Fruit fly (Drosophila melanogaster) whole organism, embryonic: Measurements from ENCODE around the gene Nf-YC.

Experiments used
- Abd-B ChIP-seq: fragments of 200-800 bp; sonication (Bioruptor generic); optimal IDR thresholded peaks from 2 replicates; lab custom pipeline; 2018; ENCODE audit warnings: missing biosample characterization, mild to moderate bottlenecking, missing genetic modification characterization, moderate library complexity
- Asciz ChIP-seq: fragments of 200-800 bp; sonication (Bioruptor generic); optimal IDR thresholded peaks from 2 replicates; lab custom pipeline; 2017; ENCODE audit warnings: missing biosample characterization, mild to moderate bottlenecking, missing genetic modification characterization, missing genetic modification reagents
- CG10209 ChIP-seq: fragments of 200-800 bp; sonication (Bioruptor generic); optimal IDR thresholded peaks from 3 replicates; lab custom pipeline; 2017; ENCODE audit warnings: missing biosample characterization, mild to moderate bottlenecking, missing genetic modification characterization, missing genetic modification reagents
- CG10462 ChIP-seq: fragments of 200-800 bp; sonication (Bioruptor generic); optimal IDR thresholded peaks from 2 replicates; lab custom pipeline; 2016; ENCODE audit warnings: missing biosample characterization, missing genetic modification characterization
- CG10979 ChIP-seq: fragments of 200-800 bp; sonication (Bioruptor generic); optimal IDR thresholded peaks from 2 replicates; lab custom pipeline; 2018; ENCODE audit warnings: missing biosample characterization, mild to moderate bottlenecking, missing genetic modification characterization, moderate library complexity
- CG15073 ChIP-seq: fragments of 200-800 bp; sonication (Bioruptor generic); optimal IDR thresholded peaks from 2 replicates; lab custom pipeline; 2016; ENCODE audit warnings: missing biosample characterization, missing genetic modification characterization
- CG15269 ChIP-seq: fragments of 200-800 bp; sonication (Bioruptor generic); optimal IDR thresholded peaks from 2 replicates; lab custom pipeline; 2018; ENCODE audit warnings: missing biosample characterization, mild to moderate bottlenecking, missing genetic modification characterization, moderate library complexity
- CG1603 ChIP-seq: fragments of 200-800 bp; sonication (Bioruptor generic); optimal IDR thresholded peaks from 2 replicates; lab custom pipeline; 2019; ENCODE audit warnings: missing biosample characterization, mild to moderate bottlenecking, missing genetic modification characterization, moderate library complexity
- CG17568 ChIP-seq: fragments of 200-800 bp; sonication (Bioruptor generic); optimal IDR thresholded peaks from 2 replicates; lab custom pipeline; 2018; ENCODE audit warnings: missing biosample characterization, mild to moderate bottlenecking, missing genetic modification characterization, moderate library complexity
- CG2875 ChIP-seq: fragments of 200-800 bp; sonication (Bioruptor generic); optimal IDR thresholded peaks from 2 replicates; lab custom pipeline; 2017; ENCODE audit warnings: missing biosample characterization, mild to moderate bottlenecking, missing genetic modification characterization, missing genetic modification reagents
- CG32772 ChIP-seq: fragments of 200-800 bp; sonication (Bioruptor generic); IDR thresholded peaks from 2 replicates; pipeline ENCODE4 v1.3.6; 2022; ENCODE audit warnings: missing biosample characterization, missing genetic modification characterization
- CG33557 ChIP-seq: fragments of 200-800 bp; sonication (Bioruptor generic); optimal IDR thresholded peaks from 2 replicates; lab custom pipeline; 2019; ENCODE audit warnings: missing biosample characterization, mild to moderate bottlenecking, missing genetic modification characterization, moderate library complexity
- CG4328 ChIP-seq: fragments of 200-800 bp; sonication (Bioruptor generic); optimal IDR thresholded peaks from 3 replicates; lab custom pipeline; 2017; ENCODE audit warnings: missing biosample characterization, missing genetic modification reagents, missing genetic modification characterization
- CG4854 ChIP-seq: fragments of 200-800 bp; sonication (Bioruptor generic); optimal IDR thresholded peaks from 2 replicates; lab custom pipeline; 2016; ENCODE audit warnings: missing biosample characterization, missing genetic modification characterization, inconsistent platforms
- CG5180 ChIP-seq: fragments of 200-800 bp; sonication (Bioruptor generic); optimal IDR thresholded peaks from 3 replicates; lab custom pipeline; 2017; ENCODE audit warnings: missing biosample characterization, missing genetic modification characterization, mild to moderate bottlenecking, moderate library complexity, missing genetic modification reagents
- CoRest ChIP-seq: fragments of 200-800 bp; sonication (Bioruptor generic); optimal IDR thresholded peaks from 3 replicates; lab custom pipeline; 2018; ENCODE audit warnings: missing biosample characterization, mild to moderate bottlenecking, missing genetic modification characterization, moderate library complexity
- D19A ChIP-seq: fragments of 200-800 bp; optimal IDR thresholded peaks from 3 replicates; lab custom pipeline; 2019; ENCODE audit warnings: missing biosample characterization, mild to moderate bottlenecking, missing genetic modification characterization, moderate library complexity
- Drgx ChIP-seq: fragments of 200-800 bp; sonication (Bioruptor generic); IDR thresholded peaks from 2 replicates; pipeline ENCODE4 v1.3.6; 2022; ENCODE audit warnings: missing biosample characterization, missing genetic modification characterization
- Ets65A ChIP-seq: fragments of 200-800 bp; sonication (Bioruptor generic); peaks from one replicate; lab custom pipeline; 2016; ENCODE audit warnings: missing biosample characterization, missing genetic modification characterization
- Ets97D ChIP-seq: fragments of 200-800 bp; sonication (Bioruptor generic); optimal IDR thresholded peaks from 3 replicates; lab custom pipeline; 2016; ENCODE audit warnings: missing biosample characterization, missing genetic modification characterization
- HLHmδ ChIP-seq: fragments of 200-800 bp; sonication (Bioruptor generic); optimal IDR thresholded peaks from 2 replicates; lab custom pipeline; 2018; ENCODE audit warnings: missing biosample characterization, mild to moderate bottlenecking, missing genetic modification characterization, moderate library complexity
- Hey ChIP-seq: fragments of 200-800 bp; sonication (Bioruptor generic); optimal IDR thresholded peaks from 3 replicates; lab custom pipeline; 2018; ENCODE audit warnings: missing biosample characterization, mild to moderate bottlenecking, missing genetic modification characterization
- HmgD ChIP-seq: fragments of 200-800 bp; sonication (Bioruptor generic); optimal IDR thresholded peaks from 3 replicates; lab custom pipeline; 2016; ENCODE audit warnings: missing biosample characterization, missing genetic modification characterization
- Hr78 ChIP-seq, 2 experiments: fragments of 200-800 bp in 1 of 2; fragments of >200 bp in 1 of 2; sonication (Bioruptor generic) in 1 of 2; optimal IDR thresholded peaks; 2 replicates each; lab custom pipeline; 2017 to 2019; ENCODE audit warnings: missing biosample characterization in 2 of 2, missing genetic modification characterization in 2 of 2, mild to moderate bottlenecking in 1 of 2, moderate library complexity in 1 of 2
- Jarid2 ChIP-seq: fragments of 200-800 bp; sonication (Bioruptor generic); optimal IDR thresholded peaks from 3 replicates; lab custom pipeline; 2017; ENCODE audit warnings: mild to moderate bottlenecking, missing biosample characterization, missing genetic modification reagents, missing genetic modification characterization
- Meics ChIP-seq: fragments of 200-800 bp; sonication (Bioruptor generic); optimal IDR thresholded peaks from 2 replicates; lab custom pipeline; 2017; ENCODE audit warnings: missing biosample characterization, mild to moderate bottlenecking, missing genetic modification characterization
- NfI ChIP-seq: fragments of 200-800 bp; sonication (Bioruptor generic); optimal IDR thresholded peaks from 3 replicates; lab custom pipeline; 2018; ENCODE audit warnings: missing biosample characterization, mild to moderate bottlenecking, missing genetic modification characterization, moderate library complexity
- Ssrp ChIP-seq: fragments of 200-800 bp; sonication (Bioruptor generic); optimal IDR thresholded peaks from 2 replicates; lab custom pipeline; 2018; ENCODE audit warnings: missing biosample characterization, mild to moderate bottlenecking, missing genetic modification characterization, moderate library complexity
- crol ChIP-seq: fragments of 200-800 bp; sonication (Bioruptor generic); IDR thresholded peaks from 2 replicates; pipeline ENCODE4 v1.3.6; 2022; ENCODE audit warnings: missing biosample characterization, missing genetic modification characterization
- da ChIP-seq: fragments of 200-800 bp; sonication (Bioruptor generic); optimal IDR thresholded peaks from 2 replicates; lab custom pipeline; 2016; ENCODE audit warnings: missing biosample characterization, missing genetic modification characterization
- dm ChIP-seq: fragments of 200-800 bp; sonication (Bioruptor generic); optimal IDR thresholded peaks from 3 replicates; lab custom pipeline; 2016; ENCODE audit warnings: missing biosample characterization, missing genetic modification characterization
- ems ChIP-seq: fragments of 200-800 bp; sonication (Bioruptor generic); optimal IDR thresholded peaks from 3 replicates; lab custom pipeline; 2016; ENCODE audit warnings: missing biosample characterization, missing genetic modification characterization
- gcm ChIP-seq: fragments of 200-800 bp; sonication (Bioruptor generic); optimal IDR thresholded peaks from 2 replicates; lab custom pipeline; 2019; ENCODE audit warnings: missing biosample characterization, mild to moderate bottlenecking, missing genetic modification characterization, moderate library complexity
- hkb ChIP-seq, 2 experiments: fragments of 200-800 bp in 1 of 2; fragments of >200 bp in 1 of 2; sonication (Bioruptor generic) in 1 of 2; IDR thresholded peaks in 1 of 2; optimal IDR thresholded peaks in 1 of 2; 2 replicates each; pipeline versions ENCODE4 v1.3.6 to Lab custom; 2017 to 2022; ENCODE audit warnings: missing biosample characterization in 1 of 2, missing genetic modification characterization in 1 of 2
- ken ChIP-seq: fragments of 200-800 bp; sonication (Bioruptor generic); IDR thresholded peaks from 3 replicates; pipeline ENCODE4 v1.3.6; 2022; ENCODE audit warnings: missing biosample characterization, missing genetic modification characterization
- kni ChIP-seq: fragments of 200-800 bp; sonication (Bioruptor generic); optimal IDR thresholded peaks from 3 replicates; lab custom pipeline; 2017; ENCODE audit warnings: mild to moderate bottlenecking, missing biosample characterization, missing genetic modification reagents, missing genetic modification characterization
- lbe ChIP-seq: fragments of 200-800 bp; sonication (Bioruptor generic); optimal IDR thresholded peaks from 2 replicates; lab custom pipeline; 2016; ENCODE audit warnings: missing biosample characterization, mild to moderate bottlenecking, missing genetic modification characterization
- lola ChIP-seq, 3 experiments: fragments of >200 bp in 2 of 3; fragments of 200-800 bp in 1 of 3; sonication (Bioruptor generic) in 1 of 3; optimal IDR thresholded peaks; 2 replicates each; lab custom pipeline; 2017 to 2019; ENCODE audit warnings: missing biosample characterization in 3 of 3, missing genetic modification characterization in 3 of 3, mild to moderate bottlenecking in 1 of 3, moderate library complexity in 1 of 3
- nau ChIP-seq: fragments of 200-800 bp; sonication (Bioruptor generic); optimal IDR thresholded peaks from 3 replicates; lab custom pipeline; 2017; ENCODE audit warnings: missing biosample characterization, mild to moderate bottlenecking, missing genetic modification characterization, missing genetic modification reagents
- pb ChIP-seq: fragments of 200-800 bp; sonication (Bioruptor generic); optimal IDR thresholded peaks from 3 replicates; lab custom pipeline; 2016; ENCODE audit warnings: missing biosample characterization, missing genetic modification characterization
- so ChIP-seq: fragments of 200-800 bp; sonication (Bioruptor generic); IDR thresholded peaks from 3 replicates; pipeline ENCODE4 v1.3.6; 2022; ENCODE audit warnings: missing biosample characterization, missing genetic modification characterization
- sr ChIP-seq: fragments of 200-800 bp; sonication (Bioruptor generic); IDR thresholded peaks from 3 replicates; pipeline ENCODE4 v1.3.6; 2022; ENCODE audit warnings: missing biosample characterization, missing genetic modification characterization
- ttk ChIP-seq: fragments of 200-800 bp; sonication (Bioruptor generic); IDR thresholded peaks from 2 replicates; pipeline ENCODE4 v2.1.2; 2022; ENCODE audit warnings: missing biosample characterization, missing genetic modification characterization
- unpg ChIP-seq: fragments of 200-800 bp; sonication (Bioruptor generic); optimal IDR thresholded peaks from 3 replicates; lab custom pipeline; 2018; ENCODE audit warnings: missing biosample characterization, mild to moderate bottlenecking, missing genetic modification characterization, moderate library complexity
- wek ChIP-seq: fragments of 200-800 bp; sonication (Bioruptor generic); optimal IDR thresholded peaks from 3 replicates; lab custom pipeline; 2018; ENCODE audit warnings: missing biosample characterization, mild to moderate bottlenecking, missing genetic modification characterization, moderate library complexity

Nf-YC gene

DNA sequence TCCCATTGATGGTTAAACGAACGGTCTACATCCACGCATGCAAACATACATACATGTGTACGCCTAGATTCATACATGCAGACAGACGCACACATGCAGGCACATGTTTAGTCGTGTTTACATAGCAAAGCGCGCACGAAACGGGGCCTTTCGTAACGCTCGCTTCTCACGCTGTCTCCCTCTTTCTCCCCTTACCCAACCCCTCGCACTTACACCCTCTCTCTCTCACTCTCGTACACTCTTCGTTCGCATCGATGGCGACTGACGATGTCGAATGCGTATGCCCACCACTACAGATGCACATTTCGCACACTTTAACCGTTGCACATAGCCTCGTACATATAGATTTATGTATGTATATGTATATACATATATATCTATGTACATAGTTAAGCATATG lies 45.3 kb upstream of the Nf-YC start (continued):
- no peak for TF ChIP-seq lola (GFP tag; optimal IDR thresholded peaks at IDR 0.05; lab: Kevin White, UChicago)
- TF ChIP-seq CG2875 (GFP tag; lab: Kevin White, UChicago) = no peak
- TF ChIP-seq CG4328 (GFP tag; lab: Kevin White, UChicago) = peak; percentile 38
- no peak for TF ChIP-seq ems
- peak; percentile 14 for TF ChIP-seq CG33557 (GFP tag; lab: Kevin White, UChicago)
- peak; percentile 31 for TF ChIP-seq CG5180 (GFP tag; lab: Kevin White, UChicago)
- TF ChIP-seq Meics (GFP tag; lab: Kevin White, UChicago) = no peak
- TF ChIP-seq CG10209 (GFP tag; lab: Kevin White, UChicago) = no peak
- no peak for TF ChIP-seq lbe (GFP tag; lab: Kevin White, UChicago)
- TF ChIP-seq Drgx = no peak
- TF ChIP-seq CG17568 (GFP tag; lab: Kevin White, UChicago) = no peak

DNA sequence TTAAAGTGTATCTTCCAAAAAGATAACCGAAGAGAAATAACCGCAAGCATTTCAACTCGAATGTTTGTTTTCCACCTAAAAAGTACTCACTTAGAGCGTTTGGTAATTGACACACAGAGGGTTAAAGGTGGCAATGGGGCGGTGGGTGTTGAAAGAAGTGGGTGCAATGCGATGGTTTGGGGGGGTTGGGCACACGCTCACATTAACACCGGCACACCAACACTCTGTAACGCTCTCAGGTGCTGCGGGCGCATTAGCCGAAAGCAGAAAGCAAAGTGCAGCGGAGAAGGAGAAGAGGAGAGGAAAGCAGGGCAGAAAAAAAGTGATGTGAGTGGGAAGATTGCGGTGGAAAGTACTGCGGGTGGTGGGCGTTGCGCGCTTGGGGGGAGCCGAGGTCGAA lies 44.3 kb upstream of the Nf-YC start:
- TF ChIP-seq unpg (GFP tag; lab: Kevin White, UChicago) (no peak), dm (GFP tag; lab: Kevin White, UChicago) (no peak), Hr78 (GFP tag; optimal IDR thresholded peaks at IDR 0.05; lab: Kevin White, UChicago) (peak in 1 of 2 experiments; percentile 66), D19A (tag; lab: Kevin White, UChicago) (peak; percentile 52), Ets65A (GFP tag; lab: Kevin White, UChicago) (peak; percentile 41), nau (GFP tag; lab: Kevin White, UChicago) (no peak), ttk (GFP tag; lab: Robert Waterston, UW) (no peak), CG32772 (GFP tag; lab: Robert Waterston, UW) (0 out of 2 replicates have a peak, but pooled peaks have one; percentile 9), sr (GFP tag; lab: Robert Waterston, UW) (0 out of 3 replicates have a peak, but pooled peaks have one; percentile 44), crol (peak; percentile 80), gcm (GFP tag; lab: Kevin White, UChicago) (peak; percentile 30), wek (no peak), CG10462 (GFP tag; lab: Kevin White, UChicago) (no peak), HLHmδ (GFP tag; lab: Kevin White, UChicago) (no peak), Jarid2 (GFP tag; lab: Kevin White, UChicago) (no peak), da (GFP tag; lab: Kevin White, UChicago) (no peak), CG1603 (tag; lab: Kevin White, UChicago) (no peak), Abd-B (GFP tag; lab: Kevin White, UChicago) (no peak)

DNA sequence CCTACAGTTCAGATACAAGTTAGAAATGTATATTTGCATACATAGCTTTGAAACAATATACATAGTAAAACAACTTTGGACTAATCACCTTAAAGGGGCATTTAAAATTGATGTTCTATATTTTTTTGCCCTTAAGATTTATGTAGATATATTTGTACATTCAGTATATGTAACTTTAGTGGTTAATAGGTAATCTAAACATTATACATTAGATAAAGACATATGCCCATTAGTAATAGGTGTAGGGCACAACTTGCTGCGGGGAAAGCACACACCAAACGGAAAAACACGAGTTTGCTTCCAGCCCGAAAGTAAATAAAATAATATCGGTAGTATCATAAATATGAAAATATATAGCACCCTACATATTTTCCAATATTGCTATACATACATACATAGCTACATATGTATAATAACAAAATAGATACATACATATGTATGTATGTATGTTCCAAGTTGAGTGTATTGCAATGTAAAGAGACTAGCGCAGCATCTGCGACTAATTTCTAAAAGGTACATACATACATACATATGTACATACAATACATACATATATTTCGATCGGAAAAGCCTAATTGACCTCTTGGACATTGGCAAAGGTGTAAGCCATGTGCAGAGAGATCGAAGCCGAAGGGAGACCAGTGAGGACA lies 42.7 kb upstream of the Nf-YC start, which contains the start of gene CG43736:
Gene CG43736, plus strand, starts transcription at position 600 of the 650 bp plus-strand sequence.
- TF ChIP-seq CoRest (tag; lab: Kevin White, UChicago) (peak; percentile 99), hkb (optimal IDR thresholded peaks at IDR 0.05; lab: Kevin White, UChicago) (no peak), hkb (GFP tag; IDR thresholded peaks at IDR 0.05; lab: Robert Waterston, UW) (peak; percentile 87), Asciz (GFP tag; lab: Kevin White, UChicago) (peak; percentile 95), Ets97D (GFP tag; lab: Kevin White, UChicago) (peak; percentile 64), CG4854 (peak; percentile 82), kni (GFP tag; lab: Kevin White, UChicago) (peak; percentile 71), CG15269 (peak; percentile 97), Meics (GFP tag; lab: Kevin White, UChicago) (peak; percentile 96), Hey (tag; lab: Kevin White, UChicago) (peak; percentile 78), CG10462 (GFP tag; lab: Kevin White, UChicago) (peak; percentile 88), CG17568 (GFP tag; lab: Kevin White, UChicago) (peak; percentile 87), NfI (peak; percentile 95), so (peak; percentile 84), CG15073 (GFP tag; lab: Kevin White, UChicago) (peak; percentile 56), ken (peak; percentile 84), pb (GFP tag; lab: Kevin White, UChicago) (peak; percentile 85), CG10979 (tag; lab: Kevin White, UChicago) (peak; percentile 97), Ssrp (tag; lab: Kevin White, UChicago) (peak; percentile 96), HmgD (GFP tag; lab: Kevin White, UChicago) (peak; percentile 45)
